Fruit fly (Drosophila melanogaster) whole organism, embryonic: ENCODE measurements around the gene Nab2.

ENCODE experiments used
- Ada2b ChIP-seq: fragments of 200-800 bp; sonication (Bioruptor generic); IDR thresholded peaks from 2 replicates; pipeline ENCODE4 v1.3.6; 2022; ENCODE audit warnings: missing biosample characterization, missing genetic modification characterization
- CG10321 ChIP-seq: fragments of 200-800 bp; sonication (Bioruptor generic); IDR thresholded peaks from 2 replicates; pipeline ENCODE4 v1.3.6; 2022; ENCODE audit warnings: missing biosample characterization, missing genetic modification characterization
- CG10543 ChIP-seq: fragments of 200-800 bp; sonication (Bioruptor generic); optimal IDR thresholded peaks from 3 replicates; lab custom pipeline; 2017; ENCODE audit warnings: missing biosample characterization, mild to moderate bottlenecking, missing genetic modification characterization, moderate library complexity
- CG12769 ChIP-seq: fragments of 200-800 bp; sonication (Bioruptor generic); optimal IDR thresholded peaks from 2 replicates; lab custom pipeline; 2019; ENCODE audit warnings: missing biosample characterization, mild to moderate bottlenecking, missing genetic modification characterization, moderate library complexity
- CG13775 ChIP-seq: fragments of 200-800 bp; sonication (Bioruptor generic); optimal IDR thresholded peaks from 3 replicates; lab custom pipeline; 2017; ENCODE audit warnings: missing biosample characterization, mild to moderate bottlenecking, missing genetic modification characterization
- CG14014 ChIP-seq: fragments of 200-800 bp; sonication (Bioruptor generic); IDR thresholded peaks from 2 replicates; pipeline ENCODE4 v1.3.6; 2022; ENCODE audit warnings: missing biosample characterization, missing genetic modification characterization
- CG14667 ChIP-seq: fragments of 200-800 bp; sonication (Bioruptor generic); IDR thresholded peaks from 2 replicates; pipeline ENCODE4 v1.3.6; 2022; ENCODE audit warnings: missing biosample characterization, missing genetic modification characterization
- CG14710 ChIP-seq: fragments of 200-800 bp; sonication (Bioruptor generic); optimal IDR thresholded peaks from 3 replicates; lab custom pipeline; 2019; ENCODE audit warnings: missing biosample characterization, mild to moderate bottlenecking, missing genetic modification characterization, moderate library complexity
- CG17328 ChIP-seq: fragments of 200-800 bp; sonication (Bioruptor generic); IDR thresholded peaks from 2 replicates; pipeline ENCODE4 v1.3.6; 2022; ENCODE audit warnings: missing biosample characterization, missing genetic modification characterization
- CG17359 ChIP-seq: fragments of 200-800 bp; sonication (Bioruptor generic); optimal IDR thresholded peaks from 3 replicates; lab custom pipeline; 2018; ENCODE audit warnings: missing biosample characterization, mild to moderate bottlenecking, missing genetic modification characterization, moderate library complexity
- CG18619 ChIP-seq: fragments of 200-800 bp; sonication (Bioruptor generic); optimal IDR thresholded peaks from 3 replicates; lab custom pipeline; 2017; ENCODE audit warnings: missing biosample characterization, mild to moderate bottlenecking, missing genetic modification characterization
- CG18764 ChIP-seq: fragments of 200-800 bp; sonication (Bioruptor generic); optimal IDR thresholded peaks from 3 replicates; lab custom pipeline; 2016; ENCODE audit warnings: missing biosample characterization, missing genetic modification characterization
- CG31441 ChIP-seq: fragments of 200-800 bp; sonication (Bioruptor generic); IDR thresholded peaks from 2 replicates; pipeline ENCODE4 v1.3.6; 2022; ENCODE audit warnings: missing biosample characterization, missing genetic modification characterization
- CG3726 ChIP-seq: fragments of 200-800 bp; sonication (Bioruptor generic); IDR thresholded peaks from 3 replicates; pipeline ENCODE4, ENCODE4 v1.3.6; 2022; ENCODE audit warnings: missing biosample characterization, missing genetic modification characterization
- H2.0 ChIP-seq: fragments of 200-800 bp; sonication (Bioruptor generic); IDR thresholded peaks from 2 replicates; pipeline ENCODE4 v1.3.6; 2022; ENCODE audit warnings: missing biosample characterization, missing genetic modification characterization
- Hr78 ChIP-seq, 2 experiments: fragments of 200-800 bp in 1 of 2; fragments of >200 bp in 1 of 2; sonication (Bioruptor generic) in 1 of 2; optimal IDR thresholded peaks; 2 replicates each; lab custom pipeline; 2017 to 2019; ENCODE audit warnings: missing biosample characterization in 2 of 2, missing genetic modification characterization in 2 of 2, mild to moderate bottlenecking in 1 of 2, moderate library complexity in 1 of 2
- NFAT ChIP-seq: fragments of 200-800 bp; sonication (Bioruptor generic); IDR thresholded peaks from 2 replicates; pipeline ENCODE4 v1.3.6; 2022; ENCODE audit warnings: missing biosample characterization, missing genetic modification characterization
- Nf-YB ChIP-seq: fragments of 200-800 bp; sonication (Bioruptor generic); optimal IDR thresholded peaks from 3 replicates; lab custom pipeline; 2019; ENCODE audit warnings: missing biosample characterization, mild to moderate bottlenecking, missing genetic modification characterization, moderate library complexity
- Nf-YC ChIP-seq: fragments of 200-800 bp; optimal IDR thresholded peaks from 3 replicates; lab custom pipeline; 2019; ENCODE audit warnings: missing biosample characterization, mild to moderate bottlenecking, missing genetic modification characterization, moderate library complexity
- NfI ChIP-seq: fragments of 200-800 bp; sonication (Bioruptor generic); optimal IDR thresholded peaks from 3 replicates; lab custom pipeline; 2018; ENCODE audit warnings: missing biosample characterization, mild to moderate bottlenecking, missing genetic modification characterization, moderate library complexity
- Pdp1 ChIP-seq, 2 experiments: fragments of 200-800 bp; sonication (Bioruptor generic); optimal IDR thresholded peaks; 3 replicates each; lab custom pipeline; 2016; ENCODE audit warnings: missing biosample characterization in 2 of 2, missing genetic modification characterization in 2 of 2, mild to moderate bottlenecking in 1 of 2, moderate library complexity in 1 of 2
- Sin3A ChIP-seq: fragments of >200 bp; optimal IDR thresholded peaks from 2 replicates; lab custom pipeline; 2018
- Ssrp ChIP-seq: fragments of 200-800 bp; sonication (Bioruptor generic); optimal IDR thresholded peaks from 2 replicates; lab custom pipeline; 2018; ENCODE audit warnings: missing biosample characterization, mild to moderate bottlenecking, missing genetic modification characterization, moderate library complexity
- Taf1 ChIP-seq: fragments of 200-800 bp; sonication (Bioruptor generic); IDR thresholded peaks from 2 replicates; pipeline ENCODE4 v1.3.6; 2022; ENCODE audit warnings: missing biosample characterization, missing genetic modification characterization
- YL-1 ChIP-seq: fragments of 200-800 bp; sonication (Bioruptor generic); optimal IDR thresholded peaks from 3 replicates; lab custom pipeline; 2017; ENCODE audit warnings: missing biosample characterization, mild to moderate bottlenecking, missing genetic modification characterization
- amos ChIP-seq: fragments of 200-800 bp; sonication (Bioruptor generic); IDR thresholded peaks from 2 replicates; pipeline ENCODE4 v1.3.6; 2022; ENCODE audit warnings: missing biosample characterization, missing genetic modification characterization; ENCODE audit not compliant: partially characterized antibody
- cas ChIP-seq: fragments of 200-800 bp; sonication (Bioruptor generic); IDR thresholded peaks from 2 replicates; pipeline ENCODE4 v1.3.6; 2022; ENCODE audit warnings: missing biosample characterization, missing genetic modification characterization
- cato ChIP-seq: fragments of 200-800 bp; sonication (Bioruptor generic); optimal IDR thresholded peaks from 2 replicates; lab custom pipeline; 2016; ENCODE audit warnings: missing biosample characterization, missing genetic modification characterization, borderline replicate concordance
- corto ChIP-seq: fragments of 200-800 bp; sonication (Bioruptor generic); optimal IDR thresholded peaks from 2 replicates; lab custom pipeline; 2016; ENCODE audit warnings: missing biosample characterization, mild to moderate bottlenecking, missing genetic modification characterization, moderate library complexity
- crp ChIP-seq, 2 experiments: fragments of 200-800 bp; sonication (Bioruptor generic); optimal IDR thresholded peaks; 2 replicates in 1 of 2; 3 replicates in 1 of 2; lab custom pipeline; 2017; ENCODE audit warnings: missing biosample characterization in 2 of 2, missing genetic modification characterization in 2 of 2, mild to moderate bottlenecking in 1 of 2, moderate library complexity in 1 of 2
- dm ChIP-seq: fragments of 200-800 bp; sonication (Bioruptor generic); optimal IDR thresholded peaks from 3 replicates; lab custom pipeline; 2016; ENCODE audit warnings: missing biosample characterization, missing genetic modification characterization
- dpn ChIP-seq, 2 experiments: fragments of 200-800 bp; sonication (Bioruptor generic); optimal IDR thresholded peaks; 3 replicates each; lab custom pipeline; 2016; ENCODE audit warnings: missing biosample characterization in 2 of 2, missing genetic modification characterization in 2 of 2
- fu2 ChIP-seq: fragments of 200-800 bp; sonication (Bioruptor generic); optimal IDR thresholded peaks from 2 replicates; lab custom pipeline; 2016; ENCODE audit warnings: missing biosample characterization, missing genetic modification characterization
- gcm ChIP-seq: fragments of 200-800 bp; sonication (Bioruptor generic); optimal IDR thresholded peaks from 2 replicates; lab custom pipeline; 2019; ENCODE audit warnings: missing biosample characterization, mild to moderate bottlenecking, missing genetic modification characterization, moderate library complexity
- grn ChIP-seq: fragments of 200-800 bp; sonication (Bioruptor generic); optimal IDR thresholded peaks from 3 replicates; lab custom pipeline; 2017; ENCODE audit warnings: missing biosample characterization, missing genetic modification characterization
- gt ChIP-seq: fragments of 200-800 bp; sonication (Bioruptor generic); IDR thresholded peaks from 2 replicates; pipeline ENCODE4 v1.3.6; 2022; ENCODE audit warnings: missing biosample characterization, missing genetic modification characterization
- h ChIP-seq: fragments of >200 bp; optimal IDR thresholded peaks from 2 replicates; lab custom pipeline; 2017
- insv ChIP-seq, 2 experiments: fragments of 200-800 bp; sonication (Bioruptor generic); optimal IDR thresholded peaks; 3 replicates each; lab custom pipeline; 2016 to 2018; ENCODE audit warnings: missing biosample characterization in 2 of 2, missing genetic modification characterization in 2 of 2
- inv ChIP-seq: fragments of 200-800 bp; sonication (Bioruptor generic); IDR thresholded peaks from 2 replicates; pipeline ENCODE4 v1.3.6; 2022; ENCODE audit warnings: missing biosample characterization, missing genetic modification characterization; ENCODE audit not compliant: partially characterized antibody
- jumu ChIP-seq: fragments of 200-800 bp; sonication (Bioruptor generic); optimal IDR thresholded peaks from 3 replicates; lab custom pipeline; 2016; ENCODE audit warnings: missing biosample characterization, missing genetic modification characterization
- kay ChIP-seq: fragments of 200-800 bp; sonication (Bioruptor generic); optimal IDR thresholded peaks from 2 replicates; lab custom pipeline; 2016; ENCODE audit warnings: missing biosample characterization, missing genetic modification characterization
- knrl ChIP-seq: fragments of 200-800 bp; sonication (Bioruptor generic); IDR thresholded peaks from 3 replicates; pipeline ENCODE4 v1.3.6; 2022; ENCODE audit warnings: missing biosample characterization, missing genetic modification characterization; ENCODE audit not compliant: partially characterized antibody
- mirr ChIP-seq: fragments of 200-800 bp; sonication (Bioruptor generic); optimal IDR thresholded peaks from 3 replicates; lab custom pipeline; 2018; ENCODE audit warnings: missing biosample characterization, mild to moderate bottlenecking, missing genetic modification characterization
- pzg ChIP-seq: fragments of 200-800 bp; sonication (Bioruptor generic); optimal IDR thresholded peaks from 3 replicates; lab custom pipeline; 2018; ENCODE audit warnings: missing biosample characterization, mild to moderate bottlenecking, missing genetic modification characterization, moderate library complexity
- sisA ChIP-seq: fragments of 200-800 bp; sonication (Bioruptor generic); IDR thresholded peaks from 2 replicates; pipeline ENCODE4 v1.3.6; 2022; ENCODE audit warnings: missing biosample characterization, missing genetic modification characterization
- sna ChIP-seq: fragments of 200-800 bp; sonication (Bioruptor generic); IDR thresholded peaks from 2 replicates; pipeline ENCODE4 v1.3.6; 2022; ENCODE audit warnings: missing biosample characterization, missing genetic modification characterization; ENCODE audit not compliant: partially characterized antibody
- tap ChIP-seq: fragments of 200-800 bp; optimal IDR thresholded peaks from 3 replicates; lab custom pipeline; 2019; ENCODE audit warnings: missing biosample characterization, mild to moderate bottlenecking, missing genetic modification characterization, moderate library complexity
- tx ChIP-seq: fragments of 200-800 bp; sonication (Bioruptor generic); optimal IDR thresholded peaks from 2 replicates; lab custom pipeline; 2016; ENCODE audit warnings: missing biosample characterization, missing genetic modification characterization
- unc-4 ChIP-seq: fragments of 200-800 bp; sonication (Bioruptor generic); IDR thresholded peaks from 2 replicates; pipeline ENCODE4 v1.3.6; 2022; ENCODE audit warnings: missing biosample characterization, missing genetic modification characterization; ENCODE audit not compliant: partially characterized antibody

The Nab2 gene

dm6 chr3R:24348420-24349190 is 30.4 kb upstream of the Nab2 start, which contains the start of the genes CG5746 and CG6454 (continued):
- TF ChIP-seq YL-1 (GFP tag; lab: Kevin White, UChicago), result peak; percentile 89
- TF ChIP-seq CG10543, result no peak
- TF ChIP-seq unc-4 (GFP tag; lab: Robert Waterston, UW), result no peak
- TF ChIP-seq Pdp1 (GFP tag; optimal IDR thresholded peaks at IDR 0.05; lab: Kevin White, UChicago), result peak; percentile 53 to 64
- TF ChIP-seq CG17328 (GFP tag; lab: Robert Waterston, UW), result peak; percentile 54
- no peak for TF ChIP-seq mirr (GFP tag; lab: Kevin White, UChicago)
- TF ChIP-seq Nf-YB (GFP tag; lab: Kevin White, UChicago), result no peak
- no peak for TF ChIP-seq Nf-YC (tag; lab: Kevin White, UChicago)
- no peak for TF ChIP-seq corto (GFP tag; lab: Kevin White, UChicago)
- peak; percentile 26; the same call in 1 of the 2 replicates for TF ChIP-seq sisA (GFP tag; lab: Robert Waterston, UW)
- no peak for TF ChIP-seq tap (tag; lab: Kevin White, UChicago)
- no peak for TF ChIP-seq kay (GFP tag; lab: Kevin White, UChicago)
- TF ChIP-seq amos (GFP tag; lab: Robert Waterston, UW), result no peak
- peak; percentile 31 to 65 for TF ChIP-seq dpn (GFP tag; optimal IDR thresholded peaks at IDR 0.05; lab: Kevin White, UChicago)
- TF ChIP-seq pzg (GFP tag; lab: Kevin White, UChicago), result peak; percentile 48
- no peak for TF ChIP-seq CG17359 (tag; lab: Kevin White, UChicago)
- TF ChIP-seq cas (GFP tag; lab: Robert Waterston, UW), result no peak
- TF ChIP-seq inv, result no peak
- TF ChIP-seq NFAT (GFP tag; lab: Robert Waterston, UW), result no peak; the same call in 1 of the 2 replicates
- no peak for TF ChIP-seq CG31441 (GFP tag; lab: Robert Waterston, UW)
- TF ChIP-seq CG12769 (tag; lab: Kevin White, UChicago), result no peak
- 0 out of 2 replicates have a peak, but pooled peaks have one; percentile 25 for TF ChIP-seq CG14014 (GFP tag; lab: Robert Waterston, UW)
- TF ChIP-seq Ssrp (tag; lab: Kevin White, UChicago), result peak; percentile 58
- TF ChIP-seq CG3726 (GFP tag; lab: Robert Waterston, UW), result no peak
- TF ChIP-seq Sin3A (lab: Kevin White, UChicago), result peak; percentile 68
- TF ChIP-seq dm (GFP tag; lab: Kevin White, UChicago), result peak; percentile 36
- TF ChIP-seq knrl (GFP tag; lab: Robert Waterston, UW), result no peak
- peak; percentile 62 for TF ChIP-seq CG18619 (GFP tag; lab: Kevin White, UChicago)
- no peak for TF ChIP-seq h (lab: Kevin White, UChicago)
- no peak for TF ChIP-seq crp (GFP tag; optimal IDR thresholded peaks at IDR 0.05; lab: Kevin White, UChicago)
- TF ChIP-seq gt (GFP tag; lab: Robert Waterston, UW), result no peak
- TF ChIP-seq NfI, result no peak
- peak; percentile 58 for TF ChIP-seq fu2 (GFP tag; lab: Kevin White, UChicago)
- no peak for TF ChIP-seq CG10321
- TF ChIP-seq Ada2b, result no peak
- TF ChIP-seq CG13775, result peak; percentile 74
- 0 out of 2 replicates have a peak, but pooled peaks have one; percentile 32 for TF ChIP-seq Taf1 (GFP tag; lab: Robert Waterston, UW)
- no peak for TF ChIP-seq Hr78 (GFP tag; optimal IDR thresholded peaks at IDR 0.05; lab: Kevin White, UChicago)
- peak; percentile 86 for TF ChIP-seq CG14710 (tag; lab: Kevin White, UChicago)
- no peak for TF ChIP-seq insv (GFP tag; optimal IDR thresholded peaks at IDR 0.05; lab: Kevin White, UChicago)
- no peak for TF ChIP-seq grn (GFP tag; lab: Kevin White, UChicago)
- TF ChIP-seq CG14667 (GFP tag; lab: Robert Waterston, UW), result no peak
- peak; percentile 61 for TF ChIP-seq jumu (GFP tag; lab: Kevin White, UChicago)
- no peak for TF ChIP-seq sna (GFP tag; lab: Robert Waterston, UW)
- no peak for TF ChIP-seq gcm (GFP tag; lab: Kevin White, UChicago)
- peak; percentile 43 for TF ChIP-seq tx
- 0 out of 2 replicates have a peak, but pooled peaks have one; percentile 43 for TF ChIP-seq H2.0
- TF ChIP-seq CG18764 (GFP tag; lab: Kevin White, UChicago), result peak; percentile 35
- TF ChIP-seq cato (GFP tag; lab: Kevin White, UChicago), result peak; percentile 19
